Worm (Caenorhabditis elegans): Measurements from ENCODE around the gene C27F2.10.

- TF ChIP-seq bed-3 (GFP tag; optimal IDR thresholded peaks at IDR 0.05) (no peak), nhr-237 (tag; optimal IDR thresholded peaks at IDR 0.05) (no peak), ces-1 (GFP tag; optimal IDR thresholded peaks at IDR 0.05) (no peak), unc-39 (tag; optimal IDR thresholded peaks at IDR 0.05) (no peak), ceh-83 (GFP tag; optimal IDR thresholded peaks at IDR 0.05) (no peak), elt-3 (tag; optimal IDR thresholded peaks at IDR 0.05) (no peak), ham-2 (GFP tag; optimal IDR thresholded peaks at IDR 0.05) (no peak), unc-120 (tag; optimal IDR thresholded peaks at IDR 0.05; ENCODE audit: poor library complexity, severe bottlenecking) (no peak), nhr-2 (tag; optimal IDR thresholded peaks at IDR 0.05) (no peak), snpc-4 (tag; optimal IDR thresholded peaks at IDR 0.05) (no peak), hlh-1 (tag; optimal IDR thresholded peaks at IDR 0.05) (no peak), mep-1 (tag; optimal IDR thresholded peaks at IDR 0.05) (no peak)
These were observed 38.5 kb upstream of the C27F2.10 start for ce11 chrIII:5025136-5025629.

Measured in whole organism, mixed stage, embryonic.